Fruit fly (Drosophila melanogaster) whole organism, embryonic: ENCODE results near the gene Pgls.

Experiments
- Ada2b ChIP-seq: fragments of 200-800 bp; sonication (Bioruptor generic); IDR thresholded peaks from 2 replicates; pipeline ENCODE4 v1.3.6; 2022; ENCODE audit warnings: missing biosample characterization, missing genetic modification characterization
- Aef1 ChIP-seq: fragments of 200-800 bp; sonication (Bioruptor generic); IDR thresholded peaks from 3 replicates; pipeline ENCODE4 v1.3.6; 2022; ENCODE audit warnings: missing biosample characterization, missing genetic modification characterization
- BEAF-32 ChIP-seq: fragments of 200-800 bp; sonication (Bioruptor generic); optimal IDR thresholded peaks from 3 replicates; lab custom pipeline; 2017; ENCODE audit warnings: missing biosample characterization, missing genetic modification characterization, mild to moderate bottlenecking, moderate library complexity, missing genetic modification reagents
- Bgb ChIP-seq: fragments of 200-800 bp; sonication (Bioruptor generic); IDR thresholded peaks from 2 replicates; pipeline ENCODE4 v1.3.6; 2022; ENCODE audit warnings: missing biosample characterization, missing genetic modification characterization; ENCODE audit not compliant: partially characterized antibody
- CG10321 ChIP-seq: fragments of 200-800 bp; sonication (Bioruptor generic); IDR thresholded peaks from 2 replicates; pipeline ENCODE4 v1.3.6; 2022; ENCODE audit warnings: missing biosample characterization, missing genetic modification characterization
- CG11085 ChIP-seq: fragments of 200-800 bp; sonication (Bioruptor generic); IDR thresholded peaks from 2 replicates; pipeline ENCODE4 v1.3.6; 2022; ENCODE audit warnings: missing biosample characterization, missing genetic modification characterization
- CG11398 ChIP-seq: fragments of 200-800 bp; sonication (Bioruptor generic); optimal IDR thresholded peaks from 2 replicates; lab custom pipeline; 2016; ENCODE audit warnings: missing biosample characterization, missing genetic modification characterization
- CG12744 ChIP-seq: fragments of 200-800 bp; sonication (Bioruptor generic); optimal IDR thresholded peaks from 2 replicates; lab custom pipeline; 2016; ENCODE audit warnings: missing biosample characterization, missing genetic modification characterization
- CG12942 ChIP-seq: fragments of 200-800 bp; sonication (Bioruptor generic); optimal IDR thresholded peaks from 3 replicates; lab custom pipeline; 2016; ENCODE audit warnings: missing biosample characterization, missing genetic modification characterization
- CG13287 ChIP-seq: fragments of 200-800 bp; sonication (Bioruptor generic); IDR thresholded peaks from 2 replicates; pipeline ENCODE4 v1.3.6; 2022; ENCODE audit warnings: missing biosample characterization, missing genetic modification characterization; ENCODE audit not compliant: partially characterized antibody
- CG15479 ChIP-seq: fragments of 200-800 bp; sonication (Bioruptor generic); optimal IDR thresholded peaks from 3 replicates; lab custom pipeline; 2019; ENCODE audit warnings: missing biosample characterization, mild to moderate bottlenecking, missing genetic modification characterization, moderate library complexity
- CG1602 ChIP-seq: fragments of 200-800 bp; sonication (Bioruptor generic); optimal IDR thresholded peaks from 3 replicates; lab custom pipeline; 2016; ENCODE audit warnings: missing biosample characterization, missing genetic modification characterization
- CG1603 ChIP-seq: fragments of 200-800 bp; sonication (Bioruptor generic); optimal IDR thresholded peaks from 2 replicates; lab custom pipeline; 2019; ENCODE audit warnings: missing biosample characterization, mild to moderate bottlenecking, missing genetic modification characterization, moderate library complexity
- CG17186 ChIP-seq: fragments of 200-800 bp; sonication (Bioruptor generic); optimal IDR thresholded peaks from 3 replicates; lab custom pipeline; 2017; ENCODE audit warnings: missing biosample characterization, missing genetic modification reagents, missing genetic modification characterization
- CG17385 ChIP-seq: fragments of 200-800 bp; sonication (Bioruptor generic); optimal IDR thresholded peaks from 3 replicates; lab custom pipeline; 2018; ENCODE audit warnings: missing biosample characterization, mild to moderate bottlenecking, missing genetic modification characterization
- CG18764 ChIP-seq: fragments of 200-800 bp; sonication (Bioruptor generic); optimal IDR thresholded peaks from 3 replicates; lab custom pipeline; 2016; ENCODE audit warnings: missing biosample characterization, missing genetic modification characterization
- CG34224 ChIP-seq: fragments of 200-800 bp; sonication (Bioruptor generic); IDR thresholded peaks from 3 replicates; pipeline ENCODE4 v1.3.6; 2022; ENCODE audit warnings: missing biosample characterization, missing genetic modification characterization; ENCODE audit not compliant: partially characterized antibody
- CG34376 ChIP-seq: fragments of 200-800 bp; sonication (Bioruptor generic); optimal IDR thresholded peaks from 2 replicates; lab custom pipeline; 2018; ENCODE audit warnings: missing biosample characterization, mild to moderate bottlenecking, missing genetic modification characterization
- CG3847 ChIP-seq: fragments of 200-800 bp; sonication (Bioruptor generic); IDR thresholded peaks from 2 replicates; pipeline ENCODE4 v1.3.6; 2022; ENCODE audit warnings: missing biosample characterization, missing genetic modification characterization
- CG42726 ChIP-seq: fragments of 200-800 bp; sonication (Bioruptor generic); IDR thresholded peaks from 2 replicates; pipeline ENCODE4 v1.3.6; 2022; ENCODE audit warnings: missing biosample characterization, missing genetic modification characterization; ENCODE audit not compliant: partially characterized antibody
- CG4360 ChIP-seq: fragments of 200-800 bp; sonication (Bioruptor generic); IDR thresholded peaks from 2 replicates; pipeline ENCODE4 v1.3.6; 2022; ENCODE audit warnings: missing biosample characterization, missing genetic modification characterization
- CG4707 ChIP-seq: fragments of 200-800 bp; sonication (Bioruptor generic); optimal IDR thresholded peaks from 2 replicates; lab custom pipeline; 2018; ENCODE audit warnings: missing biosample characterization, mild to moderate bottlenecking, missing genetic modification characterization, moderate library complexity
- CG4820 ChIP-seq: fragments of 200-800 bp; sonication (Bioruptor generic); optimal IDR thresholded peaks from 3 replicates; lab custom pipeline; 2016; ENCODE audit warnings: missing biosample characterization, missing genetic modification characterization
- CG6791 ChIP-seq: fragments of 200-800 bp; sonication (Bioruptor generic); IDR thresholded peaks from 3 replicates; pipeline ENCODE4 v1.3.6; 2022; ENCODE audit warnings: missing biosample characterization, missing genetic modification characterization; ENCODE audit not compliant: partially characterized antibody
- CG7372 ChIP-seq: fragments of 200-800 bp; sonication (Bioruptor generic); IDR thresholded peaks from 2 replicates; pipeline ENCODE4 v1.3.6; 2022; ENCODE audit warnings: missing biosample characterization, missing genetic modification characterization
- CG7963 ChIP-seq: fragments of 200-800 bp; sonication (Bioruptor generic); IDR thresholded peaks from 3 replicates; pipeline ENCODE4 v1.3.6; 2022; ENCODE audit warnings: missing biosample characterization, missing genetic modification characterization; ENCODE audit not compliant: partially characterized antibody
- CG8089 ChIP-seq: fragments of 200-800 bp; sonication (Bioruptor generic); optimal IDR thresholded peaks from 3 replicates; lab custom pipeline; 2016; ENCODE audit warnings: missing biosample characterization, missing genetic modification characterization
- CG8359 ChIP-seq: fragments of 200-800 bp; sonication (Bioruptor generic); optimal IDR thresholded peaks from 2 replicates; lab custom pipeline; 2017; ENCODE audit warnings: missing biosample characterization, mild to moderate bottlenecking, missing genetic modification characterization, borderline replicate concordance
- CG9437 ChIP-seq: fragments of 200-800 bp; sonication (Bioruptor generic); optimal IDR thresholded peaks from 2 replicates; lab custom pipeline; 2018; ENCODE audit warnings: missing biosample characterization, mild to moderate bottlenecking, missing genetic modification characterization
- Dll ChIP-seq: fragments of 200-800 bp; sonication (Bioruptor generic); IDR thresholded peaks from 4 replicates; pipeline ENCODE4 v1.3.6; 2022; ENCODE audit warnings: missing biosample characterization, missing genetic modification characterization; ENCODE audit not compliant: partially characterized antibody
- Ets97D ChIP-seq: fragments of 200-800 bp; sonication (Bioruptor generic); optimal IDR thresholded peaks from 3 replicates; lab custom pipeline; 2016; ENCODE audit warnings: missing biosample characterization, missing genetic modification characterization
- Fer3 ChIP-seq: fragments of 200-800 bp; sonication (Bioruptor generic); optimal IDR thresholded peaks from 2 replicates; lab custom pipeline; 2018; ENCODE audit warnings: missing biosample characterization, mild to moderate bottlenecking, missing genetic modification characterization, moderate library complexity
- Jarid2 ChIP-seq: fragments of 200-800 bp; sonication (Bioruptor generic); optimal IDR thresholded peaks from 3 replicates; lab custom pipeline; 2017; ENCODE audit warnings: mild to moderate bottlenecking, missing biosample characterization, missing genetic modification reagents, missing genetic modification characterization
- MESR4 ChIP-seq: fragments of 200-800 bp; sonication (Bioruptor generic); optimal IDR thresholded peaks from 2 replicates; lab custom pipeline; 2018; ENCODE audit warnings: missing biosample characterization, mild to moderate bottlenecking, missing genetic modification characterization, moderate library complexity
- Opbp ChIP-seq: fragments of 200-800 bp; sonication (Bioruptor generic); IDR thresholded peaks from 3 replicates; pipeline ENCODE4 v1.3.6; 2022; ENCODE audit warnings: missing biosample characterization, missing genetic modification characterization; ENCODE audit not compliant: partially characterized antibody
- Scr ChIP-seq: fragments of 200-800 bp; sonication (Bioruptor generic); IDR thresholded peaks from 2 replicates; pipeline ENCODE4 v1.3.6; 2022; ENCODE audit warnings: missing biosample characterization, missing genetic modification characterization; ENCODE audit not compliant: partially characterized antibody
- Sin3A ChIP-seq: fragments of >200 bp; optimal IDR thresholded peaks from 2 replicates; lab custom pipeline; 2018
- amos ChIP-seq: fragments of 200-800 bp; sonication (Bioruptor generic); IDR thresholded peaks from 2 replicates; pipeline ENCODE4 v1.3.6; 2022; ENCODE audit warnings: missing biosample characterization, missing genetic modification characterization; ENCODE audit not compliant: partially characterized antibody
- ftz-f1 ChIP-seq: fragments of 200-800 bp; sonication (Bioruptor generic); optimal IDR thresholded peaks from 2 replicates; lab custom pipeline; 2016; ENCODE audit warnings: missing biosample characterization, missing genetic modification characterization
- gfzf ChIP-seq: fragments of 200-800 bp; sonication (Bioruptor generic); optimal IDR thresholded peaks from 2 replicates; lab custom pipeline; 2016; ENCODE audit warnings: missing biosample characterization, mild to moderate bottlenecking, missing genetic modification characterization, moderate library complexity
- inv ChIP-seq: fragments of 200-800 bp; sonication (Bioruptor generic); IDR thresholded peaks from 2 replicates; pipeline ENCODE4 v1.3.6; 2022; ENCODE audit warnings: missing biosample characterization, missing genetic modification characterization; ENCODE audit not compliant: partially characterized antibody
- sna ChIP-seq: fragments of 200-800 bp; sonication (Bioruptor generic); IDR thresholded peaks from 2 replicates; pipeline ENCODE4 v1.3.6; 2022; ENCODE audit warnings: missing biosample characterization, missing genetic modification characterization; ENCODE audit not compliant: partially characterized antibody
- tna ChIP-seq: fragments of 200-800 bp; sonication (Bioruptor generic); IDR thresholded peaks from 2 replicates; pipeline ENCODE4 v1.3.6; 2022; ENCODE audit warnings: missing biosample characterization, missing genetic modification characterization; ENCODE audit not compliant: partially characterized antibody
- tup ChIP-seq: fragments of 200-800 bp; sonication (Bioruptor generic); optimal IDR thresholded peaks from 2 replicates; lab custom pipeline; 2016; ENCODE audit warnings: missing biosample characterization, mild to moderate bottlenecking, missing genetic modification characterization, moderate library complexity
- twi ChIP-seq: fragments of 200-800 bp; optimal IDR thresholded peaks from 2 replicates; lab custom pipeline; 2019; ENCODE audit warnings: missing biosample characterization, mild to moderate bottlenecking, missing genetic modification characterization, moderate library complexity
- vnd ChIP-seq: fragments of 200-800 bp; sonication (Bioruptor generic); IDR thresholded peaks from 3 replicates; pipeline ENCODE4 v1.3.6; 2022; ENCODE audit warnings: missing biosample characterization, missing genetic modification characterization; ENCODE audit not compliant: partially characterized antibody
- z ChIP-seq: fragments of 200-800 bp; sonication (Bioruptor generic); IDR thresholded peaks from 3 replicates; pipeline ENCODE4 v1.3.6; 2022; ENCODE audit warnings: missing biosample characterization, missing genetic modification characterization

Gene Pgls

DNA sequence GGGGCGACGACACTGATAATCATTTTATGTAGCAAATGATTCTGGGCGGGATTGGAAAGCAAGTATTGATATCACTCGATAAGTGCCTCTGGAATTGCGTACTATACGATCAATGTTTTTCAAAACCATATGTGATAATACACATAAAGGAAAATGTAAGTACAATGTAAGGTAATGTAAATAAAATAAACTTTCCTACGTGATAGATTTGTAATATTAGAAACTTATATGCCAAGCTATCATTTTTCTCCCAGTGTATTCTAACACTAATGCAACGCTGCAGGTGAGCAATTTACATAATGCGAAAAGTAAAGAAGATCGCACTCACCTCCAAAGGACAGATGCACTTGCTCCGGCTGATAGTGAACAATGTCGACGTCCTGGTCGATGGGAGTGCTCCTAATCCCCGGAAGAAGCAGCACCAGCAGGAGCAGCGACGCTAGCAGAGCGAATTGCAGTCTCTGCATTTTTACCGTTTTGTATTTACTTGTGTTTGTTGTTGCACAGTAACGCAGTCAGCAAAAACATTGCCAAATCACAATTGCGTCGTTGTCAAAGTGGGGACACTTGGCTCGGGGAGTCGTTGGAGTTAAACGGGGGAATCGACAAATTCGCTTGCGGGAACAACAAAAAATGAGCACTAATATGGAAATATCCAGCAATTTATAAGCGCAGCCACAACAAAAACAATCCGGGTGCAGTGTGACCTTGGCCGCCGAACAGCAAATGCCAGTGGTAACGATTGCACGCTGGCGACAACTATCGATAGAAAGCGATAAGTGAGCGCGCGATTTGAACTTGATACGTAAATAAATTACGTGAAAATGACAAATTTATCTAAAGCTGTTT is 30.1 kb downstream of the Pgls start, which contains the start of gene CG1637 (continued):
- TF ChIP-seq CG42726 (GFP tag; lab: Robert Waterston, UW) (peak; percentile 51; the same call in 1 of the 2 replicates), CG17385 (GFP tag; lab: Kevin White, UChicago) (no peak), CG7372 (GFP tag; lab: Robert Waterston, UW) (no peak), MESR4 (GFP tag; lab: Kevin White, UChicago) (peak; percentile 64), CG8359 (GFP tag; lab: Kevin White, UChicago) (no peak), Dll (GFP tag; lab: Robert Waterston, UW) (peak; percentile 72), CG15479 (GFP tag; lab: Kevin White, UChicago) (no peak), Scr (GFP tag; lab: Robert Waterston, UW) (peak; percentile 76), CG12744 (GFP tag; lab: Kevin White, UChicago) (no peak), CG4360 (peak; percentile 89), BEAF-32 (GFP tag; lab: Kevin White, UChicago) (peak; percentile 75), tup (GFP tag; lab: Kevin White, UChicago) (no peak), Ets97D (GFP tag; lab: Kevin White, UChicago) (peak; percentile 20), CG11398 (no peak), CG13287 (GFP tag; lab: Robert Waterston, UW) (peak; percentile 78), CG17186 (GFP tag; lab: Kevin White, UChicago) (peak; percentile 35), tna (GFP tag; lab: Robert Waterston, UW) (0 out of 2 replicates have a peak, but pooled peaks have one; percentile 33), CG10321 (no peak), Sin3A (lab: Kevin White, UChicago) (no peak), CG4707 (GFP tag; lab: Kevin White, UChicago) (no peak), CG4820 (no peak), Jarid2 (GFP tag; lab: Kevin White, UChicago) (no peak), twi (tag; lab: Kevin White, UChicago) (no peak), CG7963 (peak; percentile 32; the same call in 1 of the 3 replicates), inv (GFP tag; lab: Robert Waterston, UW) (peak; percentile 45), CG1603 (tag; lab: Kevin White, UChicago) (peak; percentile 50), CG12942 (GFP tag; lab: Kevin White, UChicago) (no peak), Fer3 (tag; lab: Kevin White, UChicago) (no peak), Ada2b (GFP tag; lab: Robert Waterston, UW) (no peak), amos (GFP tag; lab: Robert Waterston, UW) (peak; percentile 75), vnd (GFP tag; lab: Robert Waterston, UW) (peak; percentile 49; the same call in 1 of the 3 replicates), CG34376 (GFP tag; lab: Kevin White, UChicago) (no peak), CG18764 (no peak), CG3847 (GFP tag; lab: Robert Waterston, UW) (0 out of 2 replicates have a peak, but pooled peaks have one; percentile 14), sna (GFP tag; lab: Robert Waterston, UW) (peak; percentile 52; the same call in 1 of the 2 replicates), CG1602 (GFP tag; lab: Kevin White, UChicago) (no peak), z (GFP tag; lab: Robert Waterston, UW) (no peak), CG34224 (peak; percentile 54), ftz-f1 (peak; percentile 40), CG6791 (GFP tag; lab: Robert Waterston, UW) (peak; percentile 67), Bgb (GFP tag; lab: Robert Waterston, UW) (peak; percentile 74), gfzf (GFP tag; lab: Kevin White, UChicago) (peak; percentile 82), Aef1 (GFP tag; lab: Robert Waterston, UW) (peak; percentile 46), CG8089 (GFP tag; lab: Kevin White, UChicago) (no peak), CG9437 (peak; percentile 96), Opbp (GFP tag; lab: Robert Waterston, UW) (peak; percentile 70; the same call in 2 of the 3 replicates), CG11085 (GFP tag; lab: Robert Waterston, UW) (no peak)
